Fruit fly (Drosophila melanogaster) whole organism, pupa: ENCODE data around the gene CG17211.

ENCODE experiments used
- CG10348 ChIP-seq: fragments of 200-800 bp; sonication (Bioruptor generic); IDR thresholded peaks from 2 replicates; pipeline ENCODE4 v1.3.6; 2022; ENCODE audit warnings: missing biosample characterization, missing genetic modification characterization
- CG12605 ChIP-seq: fragments of 200-800 bp; sonication (Bioruptor generic); IDR thresholded peaks from 2 replicates; pipeline ENCODE4 v1.3.6; 2022; ENCODE audit warnings: missing biosample characterization, missing genetic modification characterization
- CG13204 ChIP-seq: fragments of 200-800 bp; sonication (Bioruptor generic); optimal IDR thresholded peaks from 2 replicates; lab custom pipeline; 2018; ENCODE audit warnings: missing biosample characterization, mild to moderate bottlenecking, missing genetic modification characterization, moderate library complexity
- CG14655 ChIP-seq: fragments of 200-800 bp; sonication (Bioruptor generic); optimal IDR thresholded peaks from 3 replicates; lab custom pipeline; 2017; ENCODE audit warnings: mild to moderate bottlenecking, missing biosample characterization, missing genetic modification reagents, missing genetic modification characterization
- CG15710 ChIP-seq: fragments of 200-800 bp; sonication (Bioruptor generic); optimal IDR thresholded peaks from 2 replicates; lab custom pipeline; 2018; ENCODE audit warnings: missing biosample characterization, mild to moderate bottlenecking, missing genetic modification characterization, moderate library complexity
- CG17806 ChIP-seq: fragments of 200-800 bp; sonication (Bioruptor generic); optimal IDR thresholded peaks from 2 replicates; lab custom pipeline; 2018; ENCODE audit warnings: missing biosample characterization, mild to moderate bottlenecking, missing genetic modification characterization, moderate library complexity
- CG32121 ChIP-seq: fragments of 200-800 bp; sonication (Bioruptor generic); IDR thresholded peaks from 2 replicates; pipeline ENCODE4 v1.3.6; 2022; ENCODE audit warnings: missing biosample characterization, missing genetic modification characterization
- CG34367 ChIP-seq: fragments of 200-800 bp; sonication (Bioruptor generic); optimal IDR thresholded peaks from 2 replicates; lab custom pipeline; 2018; ENCODE audit warnings: missing biosample characterization, mild to moderate bottlenecking, missing genetic modification characterization
- CG4496 ChIP-seq: fragments of 200-800 bp; sonication (Bioruptor generic); IDR thresholded peaks from 3 replicates; pipeline ENCODE4 v1.3.6; 2022; ENCODE audit warnings: missing biosample characterization, missing genetic modification characterization
- CG8159 ChIP-seq: fragments of 200-800 bp; sonication (Bioruptor generic); optimal IDR thresholded peaks from 3 replicates; lab custom pipeline; 2018; ENCODE audit warnings: missing biosample characterization, mild to moderate bottlenecking, missing genetic modification characterization, moderate library complexity
- CG8301 ChIP-seq: fragments of 200-800 bp; sonication (Bioruptor generic); optimal IDR thresholded peaks from 2 replicates; lab custom pipeline; 2018; ENCODE audit warnings: missing biosample characterization, mild to moderate bottlenecking, missing genetic modification characterization
- CG9948 ChIP-seq: fragments of 200-800 bp; sonication (Bioruptor generic); optimal IDR thresholded peaks from 2 replicates; lab custom pipeline; 2018; ENCODE audit warnings: missing biosample characterization, mild to moderate bottlenecking, missing genetic modification characterization, moderate library complexity
- D1 ChIP-seq: fragments of 200-800 bp; sonication (Bioruptor generic); optimal IDR thresholded peaks from 2 replicates; lab custom pipeline; 2018; ENCODE audit warnings: missing biosample characterization, mild to moderate bottlenecking, missing genetic modification characterization, moderate library complexity
- EcR ChIP-seq: fragments of 200-800 bp; sonication (Bioruptor generic); optimal IDR thresholded peaks from 3 replicates; lab custom pipeline; 2019; ENCODE audit warnings: missing biosample characterization, missing genetic modification characterization, mild to moderate bottlenecking, moderate library complexity, missing genetic modification reagents
- Ets98B ChIP-seq: fragments of 200-800 bp; sonication (Bioruptor generic); IDR thresholded peaks from 2 replicates; pipeline ENCODE4 v1.3.6; 2022; ENCODE audit warnings: missing biosample characterization, missing genetic modification characterization
- Pif1A ChIP-seq: fragments of 200-800 bp; sonication (Bioruptor generic); optimal IDR thresholded peaks from 3 replicates; lab custom pipeline; 2016; ENCODE audit warnings: missing biosample characterization, missing genetic modification characterization
- Pif1B ChIP-seq: fragments of 200-800 bp; sonication (Bioruptor generic); optimal IDR thresholded peaks from 3 replicates; lab custom pipeline; 2016; ENCODE audit warnings: missing biosample characterization, missing genetic modification characterization
- Snoo ChIP-seq: fragments of 200-800 bp; sonication (Bioruptor generic); optimal IDR thresholded peaks from 3 replicates; lab custom pipeline; 2017; ENCODE audit warnings: missing biosample characterization, mild to moderate bottlenecking, missing genetic modification characterization, inconsistent platforms
- fd96Ca ChIP-seq: fragments of 200-800 bp; sonication (Bioruptor generic); IDR thresholded peaks from 3 replicates; pipeline ENCODE4 v1.3.6; 2022; ENCODE audit warnings: missing biosample characterization, missing genetic modification characterization
- gl ChIP-seq: fragments of 200-800 bp; sonication (Bioruptor generic); optimal IDR thresholded peaks from 2 replicates; lab custom pipeline; 2018; ENCODE audit warnings: missing biosample characterization, mild to moderate bottlenecking, missing genetic modification characterization
- rn ChIP-seq: fragments of 200-800 bp; sonication (Bioruptor generic); IDR thresholded peaks from 2 replicates; pipeline ENCODE4 v1.3.6; 2022; ENCODE audit warnings: missing biosample characterization, missing genetic modification characterization

Gene CG17211

DNA sequence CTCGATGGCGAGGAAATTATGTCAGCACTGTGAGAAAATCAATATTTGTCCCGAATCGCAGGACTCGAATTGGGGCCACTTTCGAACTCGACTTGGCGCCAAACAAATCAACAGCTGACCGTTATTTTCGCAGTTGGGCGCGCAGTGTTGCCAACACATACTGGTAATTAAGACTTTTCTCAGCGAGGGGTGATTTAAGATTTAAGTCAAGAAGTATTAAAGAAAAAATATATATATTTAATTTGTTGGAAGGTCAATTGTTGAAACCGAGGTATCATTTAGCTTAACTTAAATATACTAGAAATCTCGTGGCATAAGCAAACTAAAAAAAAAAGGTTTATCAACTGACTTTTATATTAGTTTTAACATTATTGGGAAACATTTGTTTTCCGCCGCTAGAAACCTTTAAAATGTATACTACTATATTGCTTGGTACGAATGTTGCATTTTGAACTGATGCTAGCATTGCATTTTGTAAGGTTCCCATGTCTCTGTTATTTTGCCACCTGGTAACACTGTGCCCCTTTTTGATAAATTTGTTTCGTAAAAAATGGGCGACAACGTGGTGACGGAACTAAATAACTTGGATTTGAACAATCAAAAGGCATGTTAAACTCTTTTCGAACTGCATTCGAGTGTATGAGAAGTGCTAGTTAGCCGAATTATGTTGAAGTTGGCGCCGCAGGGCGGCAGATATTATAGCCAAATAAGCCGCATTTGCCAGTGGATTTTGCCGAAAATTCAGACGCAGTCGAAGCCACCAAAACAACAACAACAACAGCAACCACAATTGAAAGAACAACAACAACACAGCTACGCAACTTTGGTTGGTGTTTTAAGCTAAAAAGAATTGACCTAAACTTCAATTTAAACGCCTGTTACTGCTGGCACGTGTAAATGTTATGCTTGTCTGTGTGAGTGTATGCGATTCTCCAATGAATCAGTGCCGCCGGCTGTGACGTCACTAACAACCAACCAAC, 10.6 kb upstream of the CG17211 start, which contains the start of the genes Patsas and ThrRS:
Gene Patsas, minus strand, starts transcription at position 55 of the 980 bp plus-strand sequence.
Gene ThrRS, plus strand, starts transcription at position 521 of the 980 bp plus-strand sequence.
- TF ChIP-seq CG8301, result peak; percentile 73
- TF ChIP-seq CG4496 (GFP tag; lab: Robert Waterston, UW), result peak; percentile 92
- peak; percentile 38; the same call in 2 of the 3 replicates for TF ChIP-seq fd96Ca
- peak; percentile 74 for TF ChIP-seq CG34367
- peak; percentile 65 for TF ChIP-seq rn
- TF ChIP-seq D1 (tag; lab: Kevin White, UChicago), result no peak
- no peak for TF ChIP-seq Pif1B (GFP tag; lab: Kevin White, UChicago)
- TF ChIP-seq CG32121 (GFP tag; lab: Robert Waterston, UW), result peak; percentile 80; the same call in 1 of the 2 replicates
- no peak for TF ChIP-seq gl (tag; lab: Kevin White, UChicago)
- TF ChIP-seq Pif1A (GFP tag; lab: Kevin White, UChicago), result no peak
- no peak for TF ChIP-seq EcR (GFP tag; lab: Kevin White, UChicago)
- no peak for TF ChIP-seq CG13204 (GFP tag; lab: Kevin White, UChicago)
- peak; percentile 71 for TF ChIP-seq CG12605
- peak; percentile 81 for TF ChIP-seq CG17806 (tag; lab: Kevin White, UChicago)
- peak; percentile 80 for TF ChIP-seq CG15710 (tag; lab: Kevin White, UChicago)
- no peak for TF ChIP-seq CG14655
- TF ChIP-seq CG9948 (tag; lab: Kevin White, UChicago), result peak; percentile 80
- peak; percentile 60 for TF ChIP-seq CG10348 (GFP tag; lab: Robert Waterston, UW)
- TF ChIP-seq Snoo (tag; lab: Kevin White, UChicago), result peak; percentile 76
- TF ChIP-seq Ets98B, result peak; percentile 87
- peak; percentile 82 for TF ChIP-seq CG8159 (tag; lab: Kevin White, UChicago)

DNA sequence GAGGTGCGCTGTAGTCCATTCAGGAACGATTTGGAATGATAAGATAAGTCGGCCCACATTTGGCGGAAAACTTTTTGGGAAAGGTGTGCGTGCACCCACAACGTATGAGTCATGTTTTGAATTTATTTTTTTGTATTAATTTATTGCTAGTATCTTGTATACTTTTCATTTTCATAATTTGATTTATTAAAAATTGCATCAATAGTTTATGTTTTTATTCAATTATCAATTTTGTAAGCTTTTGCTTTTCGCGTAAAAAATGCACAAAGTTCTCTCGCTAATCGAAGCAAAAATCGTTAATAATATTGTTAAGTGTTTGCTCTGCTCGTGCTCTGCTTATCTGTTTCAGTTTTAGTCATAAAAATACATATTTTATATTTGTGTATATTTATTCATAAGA, 7.1 kb upstream of the CG17211 start:
- TF ChIP-seq CG9948 (tag; lab: Kevin White, UChicago) (no peak), D1 (tag; lab: Kevin White, UChicago) (no peak), CG8301 (no peak), Pif1A (GFP tag; lab: Kevin White, UChicago) (no peak), gl (tag; lab: Kevin White, UChicago) (no peak), CG10348 (GFP tag; lab: Robert Waterston, UW) (no peak), CG32121 (GFP tag; lab: Robert Waterston, UW) (no peak), Pif1B (GFP tag; lab: Kevin White, UChicago) (no peak), CG34367 (no peak), CG15710 (tag; lab: Kevin White, UChicago) (no peak), CG13204 (GFP tag; lab: Kevin White, UChicago) (no peak)

DNA sequence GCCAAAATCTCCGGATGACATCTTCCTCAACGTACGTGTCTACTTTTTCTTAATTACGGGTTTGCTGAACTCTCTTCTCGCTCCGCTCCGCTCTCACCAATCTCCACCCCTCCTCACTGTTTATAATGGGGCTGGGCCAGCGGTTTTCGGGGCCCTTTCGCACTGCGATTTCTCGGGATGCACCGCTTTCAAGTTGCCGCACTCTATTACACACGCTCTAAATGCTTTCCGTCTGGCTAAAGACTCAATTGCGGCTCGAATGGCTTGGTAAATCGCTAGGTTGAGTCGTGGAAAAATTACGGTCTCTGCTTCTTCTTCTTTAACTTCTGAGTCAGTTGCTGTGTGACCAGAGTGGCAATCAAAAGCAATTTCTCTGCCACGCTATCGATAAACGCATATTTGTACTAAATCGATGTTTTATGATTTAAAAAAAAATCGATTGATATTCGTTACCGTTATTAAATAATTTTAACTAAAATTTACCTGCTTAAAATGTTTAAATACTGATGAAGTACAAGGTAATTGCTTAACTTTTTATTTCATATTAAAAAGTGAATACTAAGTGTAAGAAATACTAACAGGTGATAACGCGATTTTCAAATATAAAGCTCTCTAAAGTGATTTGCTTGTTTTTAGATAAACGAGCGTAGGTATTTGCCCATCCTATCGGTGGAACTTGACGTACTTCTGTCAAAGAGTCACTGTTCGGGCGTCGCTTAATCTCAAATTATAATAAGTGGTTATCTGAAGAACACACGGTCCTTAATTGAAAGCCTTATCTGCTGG, 5.2 kb upstream of the CG17211 start, which contains the start of the genes Rab6 and Phae1:
Gene Rab6, minus strand, starts transcription at position 338 of the 786 bp plus-strand sequence.
Gene Phae1, plus strand, starts transcription at position 639 of the 786 bp plus-strand sequence.
- TF ChIP-seq Pif1A (GFP tag; lab: Kevin White, UChicago) (no peak), CG10348 (GFP tag; lab: Robert Waterston, UW) (no peak), CG8159 (tag; lab: Kevin White, UChicago) (peak; percentile 2), EcR (GFP tag; lab: Kevin White, UChicago) (peak; percentile 90)

DNA sequence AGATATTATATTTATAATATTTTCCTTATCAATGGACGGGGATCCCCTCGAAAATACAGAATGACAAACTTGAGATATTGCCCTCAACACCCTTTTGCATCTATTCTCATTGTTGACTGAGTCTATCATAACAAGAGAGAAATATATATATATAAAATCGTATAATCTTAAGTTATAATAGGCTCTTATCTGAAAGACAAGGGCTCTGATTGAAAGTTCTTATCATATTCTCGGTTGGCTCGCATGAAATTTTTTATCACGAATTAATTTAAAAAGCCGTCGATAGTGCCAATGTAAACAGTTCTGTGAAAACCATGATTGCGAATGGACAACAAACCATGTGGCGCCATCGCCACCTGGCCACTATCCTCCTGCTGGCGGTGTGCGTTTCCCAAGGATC, 3.4 kb upstream of the CG17211 start, which contains the start of gene Phae2:
Gene Phae2, plus strand, starts transcription at position 301 of the 400 bp plus-strand sequence.
- TF ChIP-seq CG12605 (no peak), D1 (tag; lab: Kevin White, UChicago) (no peak), Pif1A (GFP tag; lab: Kevin White, UChicago) (no peak), rn (no peak), CG13204 (GFP tag; lab: Kevin White, UChicago) (no peak), CG4496 (GFP tag; lab: Robert Waterston, UW) (no peak), EcR (GFP tag; lab: Kevin White, UChicago) (no peak)

DNA sequence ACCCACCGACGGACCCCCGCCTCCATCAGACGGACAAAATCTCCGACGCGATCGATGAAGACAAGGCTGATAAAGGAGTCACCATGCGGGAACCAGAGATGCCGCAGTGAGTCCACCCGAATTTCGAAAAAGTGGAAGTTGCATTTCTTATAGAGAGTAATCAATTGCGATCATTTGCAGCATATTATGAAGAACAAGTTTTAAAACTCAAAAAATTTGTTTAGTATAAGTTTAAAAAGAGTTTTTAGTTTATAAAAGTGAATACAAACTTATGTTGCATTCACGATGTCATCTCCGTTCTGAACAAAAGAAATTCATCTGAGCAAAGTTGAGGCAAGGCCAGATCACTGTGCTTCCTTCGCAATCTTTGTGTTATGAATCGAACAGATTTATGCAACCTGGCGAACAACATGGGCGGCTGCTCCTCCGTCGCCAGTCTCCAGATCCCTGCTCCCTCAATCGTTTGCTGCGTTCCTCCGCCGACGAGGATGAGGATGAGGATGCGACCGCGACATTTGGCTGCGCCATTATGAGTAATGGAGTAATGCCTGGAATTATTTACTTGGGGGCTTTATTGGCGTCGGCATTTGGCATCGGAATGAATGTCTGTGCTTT, 1.1 kb upstream of the CG17211 start:
- TF ChIP-seq CG8159 (tag; lab: Kevin White, UChicago) (peak; percentile 28), Pif1B (GFP tag; lab: Kevin White, UChicago) (no peak), CG14655 (no peak), Snoo (tag; lab: Kevin White, UChicago) (peak; percentile 26), CG10348 (GFP tag; lab: Robert Waterston, UW) (no peak)
